Worm (Caenorhabditis elegans): ENCODE data around the gene C06A6.7.

C06A6.7 gene

ce11 chrIV:7834625-7835228 is 3.6 kb downstream of the C06A6.7 start, which contains the start of gene erp-44.2:
TSS of gene erp-44.2 (minus strand) at chrIV:7834675.
- no peak for TF ChIP-seq unc-62 (GFP tag; optimal IDR thresholded peaks at IDR 0.05)

- TF ChIP-seq unc-62 (GFP tag; optimal IDR thresholded peaks at IDR 0.05) = no peak
These were observed 8.2 kb downstream of the C06A6.7 start, which contains the start of gene mvb-12 for ce11 chrIV:7830151-7830550. TSS of gene mvb-12 (plus strand) at chrIV:7830525.

ce11 chrIV:7829275-7829938 is 8.9 kb downstream of the C06A6.7 start, which contains the start of gene C06A6.4:
TSS of gene C06A6.4 (minus strand) at chrIV:7829298.
- TF ChIP-seq unc-62 (GFP tag; optimal IDR thresholded peaks at IDR 0.05) = no peak

- no peak for TF ChIP-seq unc-62 (GFP tag; optimal IDR thresholded peaks at IDR 0.05)
These were observed 13.7 kb downstream of the C06A6.7 start for ce11 chrIV:7824649-7825048.

DNA sequence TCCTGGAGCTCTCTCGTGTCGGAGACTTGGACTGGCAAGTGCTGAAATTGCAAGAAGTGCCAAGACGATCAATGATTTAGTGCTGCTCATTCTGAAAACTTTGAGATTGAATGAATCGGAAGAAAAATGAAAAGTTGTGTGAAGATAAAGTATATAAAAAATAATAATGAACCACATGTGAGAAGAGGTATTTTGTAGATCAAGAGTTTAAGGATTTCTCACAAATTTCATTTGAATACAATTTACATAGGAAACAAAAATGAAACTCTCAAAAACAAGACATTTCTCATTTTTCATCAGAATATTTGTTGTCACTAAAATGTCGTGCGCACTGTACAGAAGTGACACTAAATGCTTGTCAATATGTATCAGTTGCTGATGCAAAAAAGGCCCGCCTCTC is 15.8 kb downstream of the C06A6.7 start, which contains the start of gene T14A8.2:
Gene T14A8.2 (minus strand): TSS at position 101 of the 400 bp plus-strand sequence.
- no peak for TF ChIP-seq unc-62 (GFP tag; optimal IDR thresholded peaks at IDR 0.05)

ce11 chrIV:7817852-7818251 is 20.5 kb downstream of the C06A6.7 start, which contains the start of gene ric-3:
TSS of gene ric-3 (plus strand) at chrIV:7818251.
- TF ChIP-seq unc-62 (GFP tag; optimal IDR thresholded peaks at IDR 0.05) = no peak

ce11 chrIV:7816402-7817102 is 21.8 kb downstream of the C06A6.7 start:
- TF ChIP-seq unc-62 (GFP tag; optimal IDR thresholded peaks at IDR 0.05) = no peak

DNA sequence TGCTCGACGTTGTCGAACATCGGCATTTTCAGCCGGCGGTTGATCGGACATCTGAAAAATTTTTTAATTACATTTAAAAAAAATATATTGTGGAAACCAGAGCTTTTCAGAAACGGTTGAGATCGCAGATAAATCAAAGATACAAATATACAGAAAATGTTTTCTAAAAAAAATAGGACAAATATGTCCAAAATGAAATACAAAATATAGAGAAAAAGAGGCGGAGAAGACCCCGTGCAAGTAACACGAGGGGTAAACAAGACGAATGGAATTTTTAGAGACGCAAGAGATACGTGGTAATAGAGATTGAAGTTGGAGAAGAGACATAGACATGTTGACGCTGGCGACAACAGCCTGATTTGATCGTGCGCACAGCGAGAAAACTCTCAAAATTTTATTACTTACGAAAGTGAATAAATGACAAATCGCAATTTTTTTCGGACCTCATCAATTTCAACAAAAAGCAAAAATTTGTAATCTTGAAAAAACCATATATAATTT is 22.6 kb downstream of the C06A6.7 start, which contains the start of gene cdgs-1:
Gene cdgs-1 (minus strand): TSS at position 51 of the 501 bp plus-strand sequence.
- no peak for TF ChIP-seq unc-62 (GFP tag; optimal IDR thresholded peaks at IDR 0.05)

DNA sequence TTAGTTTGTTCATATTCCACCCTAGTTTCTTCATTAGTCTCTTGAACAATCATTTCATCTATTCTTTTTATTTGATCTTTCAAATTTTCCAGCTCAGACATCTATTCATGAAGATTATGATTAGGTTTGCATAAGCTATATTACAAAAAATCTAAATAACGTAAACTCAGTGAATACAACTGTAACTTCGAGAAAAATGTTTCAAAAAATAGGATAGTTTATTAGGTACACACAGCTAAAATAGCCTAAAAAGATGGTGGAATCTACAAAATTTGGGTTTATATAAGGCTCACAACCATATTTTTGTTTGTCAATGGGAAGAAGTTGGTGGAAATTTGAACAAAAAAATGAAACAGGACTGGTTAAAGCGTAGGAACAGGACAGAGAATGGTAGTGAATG is 25.6 kb downstream of the C06A6.7 start, which contains the start of gene zgpa-1:
Gene zgpa-1 (minus strand): TSS at position 101 of the 400 bp plus-strand sequence.
- no peak for TF ChIP-seq unc-62 (GFP tag; optimal IDR thresholded peaks at IDR 0.05)

ce11 chrIV:7808583-7808982 is 29.7 kb downstream of the C06A6.7 start, which contains the start of gene C33H5.1:
TSS of gene C33H5.1 (plus strand) at chrIV:7808912.
- TF ChIP-seq unc-62 (GFP tag; optimal IDR thresholded peaks at IDR 0.05) = no peak

DNA sequence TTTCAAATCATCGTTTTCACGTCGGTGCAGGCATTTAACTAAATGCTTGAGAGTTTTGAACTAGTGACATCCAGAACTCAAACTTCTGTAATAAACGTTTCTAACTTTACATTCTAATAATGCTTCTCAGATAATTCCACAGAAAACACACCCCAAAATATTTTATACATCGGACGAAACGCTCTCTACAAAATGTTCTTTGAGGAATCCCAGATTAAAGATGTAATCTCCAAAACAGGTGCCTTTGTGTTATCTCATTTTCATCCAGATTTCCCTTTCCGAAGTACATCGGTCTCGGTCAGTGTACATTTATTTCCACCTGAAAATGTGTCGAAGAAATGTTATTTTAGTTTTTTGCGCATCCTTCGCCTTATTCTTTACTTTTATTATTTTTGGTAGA is 33.6 kb downstream of the C06A6.7 start, which contains the start of gene C33H5.2:
Gene C33H5.2 (plus strand): TSS at position 301 of the 400 bp plus-strand sequence.
- no peak for TF ChIP-seq unc-62 (GFP tag; optimal IDR thresholded peaks at IDR 0.05)

- TF ChIP-seq unc-62 (GFP tag; optimal IDR thresholded peaks at IDR 0.05) = no peak
These were observed 35.1 kb downstream of the C06A6.7 start, which contains the start of gene C33H5.16 for ce11 chrIV:7803250-7803649. TSS of gene C33H5.16 (minus strand) at chrIV:7803350.

DNA sequence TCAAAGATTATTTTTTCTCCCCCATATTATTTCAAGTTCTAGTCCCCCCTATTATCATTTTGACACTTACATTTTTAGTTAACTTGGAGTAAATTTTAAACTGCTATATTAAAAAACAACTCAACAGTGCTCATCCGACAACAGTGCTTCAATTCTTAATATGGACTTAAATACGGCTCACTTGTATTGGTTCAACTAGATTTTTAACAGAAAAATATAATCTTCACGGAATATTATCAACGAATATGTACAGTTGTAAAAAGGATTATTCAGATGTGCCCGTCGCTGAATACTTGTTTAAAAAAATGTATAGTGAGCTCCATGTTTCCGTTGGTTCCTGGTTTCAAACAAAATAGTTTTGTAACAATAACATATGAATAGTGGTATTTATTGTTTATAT is 38.0 kb downstream of the C06A6.7 start:
- TF ChIP-seq unc-62 (GFP tag; optimal IDR thresholded peaks at IDR 0.05) = no peak

DNA sequence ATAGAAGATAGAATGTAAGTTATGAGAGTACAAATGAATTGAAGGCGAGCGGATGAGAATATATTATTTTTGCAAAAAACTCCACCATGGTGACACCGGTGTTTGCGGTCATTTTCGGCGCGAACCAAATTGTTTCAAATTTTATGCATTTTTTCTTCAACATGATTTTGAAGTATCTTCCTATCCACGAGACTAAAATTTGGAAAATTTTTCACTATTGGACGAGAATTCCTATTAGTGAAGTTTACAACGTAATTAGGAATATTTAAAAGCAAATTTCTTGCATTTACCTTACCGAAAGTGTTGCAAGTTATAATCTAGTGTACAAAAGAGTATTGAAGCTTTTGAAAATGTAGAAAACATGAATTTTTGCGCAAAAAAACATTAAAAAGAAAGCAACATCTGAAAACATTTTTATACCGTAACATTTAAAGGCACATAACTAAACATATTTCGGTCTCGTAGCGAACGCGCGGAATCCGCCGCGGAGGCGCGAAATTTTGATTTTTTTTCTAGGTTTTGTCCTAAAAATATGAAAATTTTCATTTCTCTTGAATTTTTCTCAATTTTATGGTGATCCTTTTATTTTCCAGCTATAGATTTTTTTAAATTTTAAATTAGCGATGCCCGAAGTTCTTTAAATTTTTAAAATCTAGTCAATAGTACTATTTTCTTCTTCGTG is 41.8 kb downstream of the C06A6.7 start, which contains the start of gene sgo-1:
Gene sgo-1 (minus strand): TSS at position 51 of the 682 bp plus-strand sequence.
- no peak for TF ChIP-seq unc-62 (GFP tag; optimal IDR thresholded peaks at IDR 0.05)

ce11 chrIV:7794709-7795108 is 43.6 kb downstream of the C06A6.7 start, which contains the start of gene ntp-1:
TSS of gene ntp-1 (minus strand) at chrIV:7794809.
- TF ChIP-seq unc-62 (GFP tag; optimal IDR thresholded peaks at IDR 0.05) = no peak

Measured in whole organism, dauer.